Worm (Caenorhabditis elegans) whole organism, young adult: ENCODE results near the gene mul-1.

Experiments used
- C06A6.2 ChIP-seq: fragments of 200-800 bp; sonication (Bioruptor generic); conservative IDR thresholded peaks from 2 replicates; pipeline ENCODE4 v1.3.6; 2022; ENCODE audit warnings: missing genetic modification characterization, missing compliant biosample characterization
- D2030.7 ChIP-seq: fragments of 200-800 bp; sonication (Bioruptor generic); IDR thresholded peaks from 2 replicates; pipeline ENCODE4 v1.3.6; 2022; ENCODE audit warnings: missing genetic modification reagents, missing genetic modification characterization, missing compliant biosample characterization
- F22D6.2 ChIP-seq: sonication (generic microtip); optimal IDR thresholded peaks from 2 replicates; lab custom pipeline; 2016; ENCODE audit warnings: mild to moderate bottlenecking, missing genetic modification characterization, missing compliant biosample characterization
- F52B5.7 ChIP-seq: sonication (generic microtip); optimal IDR thresholded peaks from 2 replicates; lab custom pipeline; 2016; ENCODE audit warnings: mild to moderate bottlenecking, missing genetic modification characterization, missing compliant biosample characterization
- F55B11.4 ChIP-seq: sonication (generic microtip); optimal IDR thresholded peaks from 2 replicates; lab custom pipeline; 2016; ENCODE audit warnings: missing compliant biosample characterization, missing genetic modification characterization, borderline replicate concordance; ENCODE audit not compliant: insufficient read depth
- K11D2.4 ChIP-seq: fragments of 200-800 bp; sonication (Bioruptor generic); IDR thresholded peaks from 2 replicates; pipeline ENCODE4 v1.3.6; 2022; ENCODE audit warnings: missing genetic modification reagents, missing genetic modification characterization, missing compliant biosample characterization
- K12H6.12 ChIP-seq: fragments of 200-800 bp; sonication (Bioruptor generic); optimal IDR thresholded peaks from 2 replicates; lab custom pipeline; 2018; ENCODE audit warnings: mild to moderate bottlenecking, missing genetic modification characterization, missing compliant biosample characterization
- Y53F4B.3 ChIP-seq: fragments of 200-800 bp; sonication (Bioruptor generic); IDR thresholded peaks from 2 replicates; pipeline ENCODE4 v1.3.6; 2022; ENCODE audit warnings: missing genetic modification reagents, missing genetic modification characterization, missing compliant biosample characterization
- Y53G8AR.9 ChIP-seq: fragments of 200-800 bp; sonication (Bioruptor generic); conservative IDR thresholded peaks from 2 replicates; pipeline ENCODE4 v1.3.6; 2022; ENCODE audit warnings: missing genetic modification reagents, missing genetic modification characterization, missing compliant biosample characterization
- Y56A3A.18 ChIP-seq: fragments of 200-800 bp; sonication (Bioruptor generic); IDR thresholded peaks from 2 replicates; pipeline ENCODE4 v1.3.6; 2022; ENCODE audit warnings: missing genetic modification reagents, missing genetic modification characterization, missing compliant biosample characterization
- Y95B8A.8 ChIP-seq: fragments of 200-800 bp; sonication (Bioruptor generic); IDR thresholded peaks from 2 replicates; pipeline ENCODE4 v1.3.6; 2022; ENCODE audit warnings: missing genetic modification reagents, missing genetic modification characterization, missing compliant biosample characterization
- ZK185.1 ChIP-seq: sonication (generic microtip); optimal IDR thresholded peaks from 2 replicates; lab custom pipeline; 2016; ENCODE audit warnings: mild to moderate bottlenecking, missing genetic modification characterization, missing compliant biosample characterization; ENCODE audit not compliant: poor library complexity, severe bottlenecking
- aptf-3 ChIP-seq: fragments of 200-800 bp; sonication (Bioruptor generic); IDR thresholded peaks from 2 replicates; pipeline ENCODE4 v1.3.6; 2022; ENCODE audit warnings: missing genetic modification characterization, missing compliant biosample characterization
- athp-1 ChIP-seq: sonication (generic microtip); optimal IDR thresholded peaks from 2 replicates; lab custom pipeline; 2017; ENCODE audit warnings: mild to moderate bottlenecking, missing genetic modification characterization, missing compliant biosample characterization
- attf-3 ChIP-seq: fragments of 200-800 bp; sonication (Bioruptor generic); conservative IDR thresholded peaks from 2 replicates; pipeline ENCODE4 v1.3.6; 2022; ENCODE audit warnings: missing genetic modification reagents, missing genetic modification characterization, missing compliant biosample characterization
- ccch-3 ChIP-seq: fragments of 200-800 bp; sonication (Bioruptor generic); optimal IDR thresholded peaks from 2 replicates; lab custom pipeline; 2018; ENCODE audit warnings: mild to moderate bottlenecking, missing genetic modification characterization, missing compliant biosample characterization
- ceh-100 ChIP-seq: fragments of 200-800 bp; sonication (Bioruptor generic); IDR thresholded peaks from 2 replicates; pipeline ENCODE4 v1.3.6; 2022; ENCODE audit warnings: missing genetic modification reagents, missing genetic modification characterization, missing compliant biosample characterization
- ceh-91 ChIP-seq: fragments of 200-800 bp; sonication (Bioruptor generic); IDR thresholded peaks from 2 replicates; pipeline ENCODE4 v1.3.6; 2022; ENCODE audit warnings: missing genetic modification reagents, missing genetic modification characterization, missing compliant biosample characterization
- egl-18 ChIP-seq: fragments of 200-800 bp; sonication (Bioruptor generic); IDR thresholded peaks from 2 replicates; pipeline ENCODE4 v1.3.6; 2022; ENCODE audit warnings: missing genetic modification reagents, missing genetic modification characterization, missing compliant biosample characterization
- egrh-3 ChIP-seq: fragments of 200-800 bp; sonication (Bioruptor generic); IDR thresholded peaks from 2 replicates; pipeline ENCODE4 v1.3.6; 2022; ENCODE audit warnings: missing genetic modification reagents, missing genetic modification characterization, missing compliant biosample characterization
- ekl-4 ChIP-seq: fragments of 200-800 bp; sonication (Bioruptor generic); IDR thresholded peaks from 2 replicates; pipeline ENCODE4 v1.3.6; 2022; ENCODE audit warnings: missing genetic modification reagents, missing genetic modification characterization, missing compliant biosample characterization
- hrde-1 ChIP-seq: sonication (generic microtip); optimal IDR thresholded peaks from 2 replicates; lab custom pipeline; 2016; ENCODE audit warnings: missing genetic modification characterization, mild to moderate bottlenecking, missing compliant biosample characterization, moderate library complexity, missing genotype, missing genetic modification reagents, borderline replicate concordance
- hsf-1 ChIP-seq: fragments of 200-800 bp; sonication (Bioruptor generic); IDR thresholded peaks from 2 replicates; pipeline ENCODE4 v1.3.6; 2022; ENCODE audit warnings: missing genetic modification reagents, missing genetic modification characterization, missing compliant biosample characterization
- lag-1 ChIP-seq: fragments of 200-800 bp; sonication (Bioruptor generic); IDR thresholded peaks from 2 replicates; pipeline ENCODE4 v1.3.6; 2022; ENCODE audit warnings: missing genetic modification reagents, missing genetic modification characterization, missing compliant biosample characterization
- lin-26 ChIP-seq: fragments of 200-800 bp; sonication (Bioruptor generic); IDR thresholded peaks from 2 replicates; pipeline ENCODE4 v1.3.6; 2022; ENCODE audit warnings: missing genetic modification reagents, missing genetic modification characterization, missing compliant biosample characterization
- lin-40 ChIP-seq: sonication (generic microtip); optimal IDR thresholded peaks from 2 replicates; lab custom pipeline; 2016; ENCODE audit warnings: missing genetic modification characterization, mild to moderate bottlenecking, missing compliant biosample characterization, missing genotype, missing genetic modification reagents
- madf-10 ChIP-seq: sonication (generic microtip); optimal IDR thresholded peaks from 2 replicates; lab custom pipeline; 2016; ENCODE audit warnings: mild to moderate bottlenecking, missing genetic modification characterization, missing compliant biosample characterization
- mel-28 ChIP-seq: sonication (generic microtip); optimal IDR thresholded peaks from 2 replicates; lab custom pipeline; 2016; ENCODE audit warnings: borderline replicate concordance, mild to moderate bottlenecking, missing genetic modification characterization, missing compliant biosample characterization
- mes-4 ChIP-seq: sonication (generic microtip); optimal IDR thresholded peaks from 2 replicates; lab custom pipeline; 2016; ENCODE audit warnings: missing genotype, missing genetic modification characterization, missing compliant biosample characterization
- nhr-179 ChIP-seq: sonication (generic microtip); optimal IDR thresholded peaks from 2 replicates; lab custom pipeline; 2016; ENCODE audit warnings: mild to moderate bottlenecking, missing genetic modification characterization, missing compliant biosample characterization
- nhr-27 ChIP-seq: fragments of 200-800 bp; sonication (Bioruptor generic); optimal IDR thresholded peaks from 2 replicates; lab custom pipeline; 2018; ENCODE audit warnings: mild to moderate bottlenecking, missing genetic modification characterization, moderate library complexity, missing compliant biosample characterization
- nhr-90 ChIP-seq: sonication (generic microtip); optimal IDR thresholded peaks from 2 replicates; lab custom pipeline; 2016; ENCODE audit warnings: missing genotype, mild to moderate bottlenecking, missing genetic modification characterization, missing compliant biosample characterization
- rcor-1 ChIP-seq: fragments of 200-800 bp; sonication (Bioruptor generic); IDR thresholded peaks from 2 replicates; pipeline ENCODE4 v1.3.6; 2022; ENCODE audit warnings: missing genetic modification reagents, missing genetic modification characterization, missing compliant biosample characterization
- repo-1 ChIP-seq: sonication (generic microtip); optimal IDR thresholded peaks from 2 replicates; lab custom pipeline; 2017; ENCODE audit warnings: mild to moderate bottlenecking, missing genetic modification characterization, missing compliant biosample characterization
- unc-130 ChIP-seq: sonication (generic microtip); optimal IDR thresholded peaks from 2 replicates; lab custom pipeline; 2016; ENCODE audit warnings: missing genetic modification reagents, missing genetic modification characterization, missing compliant biosample characterization
- zim-3 ChIP-seq: sonication (generic microtip); optimal IDR thresholded peaks from 2 replicates; lab custom pipeline; 2017; ENCODE audit warnings: mild to moderate bottlenecking, missing genetic modification characterization, moderate library complexity, missing compliant biosample characterization
- ztf-25 ChIP-seq: fragments of 200-800 bp; sonication (Bioruptor generic); IDR thresholded peaks from 2 replicates; pipeline ENCODE4 v1.3.6; 2022; ENCODE audit warnings: missing genetic modification reagents, missing genetic modification characterization, missing compliant biosample characterization
- ztf-26 ChIP-seq: sonication (generic microtip); optimal IDR thresholded peaks from 2 replicates; lab custom pipeline; 2017; ENCODE audit warnings: missing genetic modification characterization, missing compliant biosample characterization
- ztf-3 ChIP-seq: fragments of 200-800 bp; sonication (Bioruptor generic); optimal IDR thresholded peaks from 2 replicates; lab custom pipeline; 2018; ENCODE audit warnings: mild to moderate bottlenecking, missing genetic modification characterization, missing compliant biosample characterization

mul-1 gene

DNA sequence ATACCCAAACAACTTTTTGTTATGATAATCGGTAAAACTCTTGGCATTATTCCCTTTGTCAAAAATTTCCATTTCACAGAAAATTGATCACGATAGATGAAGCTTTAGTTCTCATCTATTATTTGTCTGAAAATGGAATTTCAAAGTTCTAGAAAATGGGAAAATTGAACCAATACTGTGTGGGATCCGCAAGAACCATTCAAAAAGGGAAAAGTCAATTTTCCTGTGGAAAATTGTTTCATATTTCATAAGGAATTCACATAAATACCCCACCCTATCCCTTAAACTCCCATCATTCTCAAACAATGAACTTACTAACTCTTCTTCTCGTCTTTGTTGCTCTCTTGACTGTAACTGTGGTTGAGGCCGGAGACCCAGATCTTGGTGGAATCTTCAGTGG is 42.1 kb downstream of the mul-1 start, which contains the start of the genes C35B1.9 and C35B1.3:
Gene C35B1.9 (minus strand): TSS at position 101 of the 400 bp plus-strand sequence.
Gene C35B1.3 (plus strand): TSS at position 306 of the 400 bp plus-strand sequence.
- TF ChIP-seq repo-1, result no peak
- no peak for TF ChIP-seq F55B11.4 (tag; lab: Kevin White, UChicago)
- no peak for TF ChIP-seq ztf-3 (GFP tag; lab: Kevin White, UChicago)
- TF ChIP-seq nhr-27 (tag; lab: Kevin White, UChicago), result no peak
- no peak for TF ChIP-seq egrh-3 (GFP tag; lab: Robert Waterston, UW)
- TF ChIP-seq ceh-100, result no peak
- no peak for TF ChIP-seq F52B5.7 (tag; lab: Kevin White, UChicago)
- no peak for TF ChIP-seq F22D6.2 (tag; lab: Kevin White, UChicago)
- no peak for TF ChIP-seq Y95B8A.8 (GFP tag; lab: Robert Waterston, UW)
- TF ChIP-seq aptf-3 (GFP tag; lab: Robert Waterston, UW), result no peak

DNA sequence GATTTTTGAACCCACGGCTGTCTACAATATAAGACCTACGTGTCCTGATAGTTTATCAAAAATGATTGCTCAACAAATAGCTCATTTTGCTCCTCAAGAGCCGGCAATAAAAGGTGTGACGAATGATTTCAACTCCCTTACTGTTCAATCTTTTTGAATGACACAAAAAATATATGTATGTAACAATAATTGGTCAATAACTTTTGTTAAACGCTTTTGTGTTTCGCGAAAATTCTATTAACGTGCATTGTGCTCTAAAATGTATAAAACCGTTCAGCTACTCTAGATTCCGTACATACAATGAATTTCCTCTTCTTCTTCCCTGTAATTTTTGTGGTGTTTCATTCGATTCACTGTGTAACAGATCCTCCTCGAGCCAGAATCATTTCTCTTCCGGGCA is 43.5 kb downstream of the mul-1 start, which contains the start of gene C35B1.4:
Gene C35B1.4 (plus strand): TSS at position 301 of the 400 bp plus-strand sequence.
- TF ChIP-seq ZK185.1 (tag; lab: Kevin White, UChicago) (no peak), C06A6.2 (GFP tag; lab: Robert Waterston, UW) (no peak), F55B11.4 (tag; lab: Kevin White, UChicago) (no peak), ceh-100 (no peak), Y53G8AR.9 (GFP tag; lab: Robert Waterston, UW) (no peak), nhr-90 (tag; lab: Kevin White, UChicago) (no peak), hsf-1 (no peak), mes-4 (no peak), ztf-26 (tag; lab: Kevin White, UChicago) (no peak), ccch-3 (GFP tag; lab: Kevin White, UChicago) (no peak), hrde-1 (no peak), unc-130 (GFP tag; lab: Kevin White, UChicago) (no peak), K11D2.4 (no peak), mel-28 (no peak), lin-40 (tag; lab: Kevin White, UChicago) (no peak), rcor-1 (GFP tag; lab: Robert Waterston, UW) (no peak)
- TF ChIP-seq, all 124 proteins: peak for 0

DNA sequence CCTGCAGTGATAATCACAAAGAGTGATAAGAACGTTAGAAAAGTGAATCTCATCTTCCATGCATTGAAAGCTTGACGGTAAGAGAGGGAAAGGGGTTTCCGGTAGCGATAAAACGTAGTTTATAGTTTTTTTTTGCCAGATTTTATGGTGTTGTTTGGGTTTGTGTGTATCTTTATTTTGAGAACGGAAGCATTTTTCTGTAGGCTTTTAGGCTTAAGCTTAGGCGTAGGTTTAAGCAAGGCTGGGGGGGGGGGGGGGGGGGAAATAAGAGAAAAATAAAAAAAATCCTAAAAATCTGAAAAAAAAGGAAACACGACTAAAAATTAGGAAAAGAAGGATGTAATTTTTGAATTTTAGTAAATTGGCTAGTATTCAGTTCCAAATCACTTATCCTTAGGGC is 44.1 kb downstream of the mul-1 start, which contains the start of gene C35B1.8:
Gene C35B1.8 (minus strand): TSS at position 101 of the 400 bp plus-strand sequence.
- TF ChIP-seq lag-1 (GFP tag; lab: Robert Waterston, UW) (no peak), egl-18 (no peak), ceh-91 (GFP tag; lab: Robert Waterston, UW) (no peak), lin-26 (GFP tag; lab: Robert Waterston, UW) (no peak), Y56A3A.18 (no peak), nhr-179 (tag; lab: Kevin White, UChicago) (no peak), ztf-25 (GFP tag; lab: Robert Waterston, UW) (no peak), aptf-3 (GFP tag; lab: Robert Waterston, UW) (no peak), D2030.7 (GFP tag; lab: Robert Waterston, UW) (no peak), Y53F4B.3 (GFP tag; lab: Robert Waterston, UW) (no peak), K12H6.12 (tag; lab: Kevin White, UChicago) (no peak), madf-10 (no peak), K11D2.4 (no peak), ekl-4 (GFP tag; lab: Robert Waterston, UW) (no peak), zim-3 (tag; lab: Kevin White, UChicago) (no peak), athp-1 (no peak), attf-3 (GFP tag; lab: Robert Waterston, UW) (no peak), rcor-1 (GFP tag; lab: Robert Waterston, UW) (no peak)
